Fruit fly (Drosophila melanogaster): Measurements from ENCODE around the gene Afti.

Gene Afti

dm6 chr3R:14369481-14370198, 43.2 kb upstream of the Afti start:
- TF ChIP-seq CG12768 (GFP tag; optimal IDR thresholded peaks at IDR 0.05), result no peak
- no peak for TF ChIP-seq CG1620 (GFP tag; optimal IDR thresholded peaks at IDR 0.05)
- no peak for TF ChIP-seq CG14711 (tag; optimal IDR thresholded peaks at IDR 0.05)
- TF ChIP-seq cic (GFP tag; optimal IDR thresholded peaks at IDR 0.05), result no peak
- TF ChIP-seq Crg-1 (GFP tag; optimal IDR thresholded peaks at IDR 0.05), result no peak
- no peak for TF ChIP-seq cnc (optimal IDR thresholded peaks at IDR 0.05)
- peak; percentile 6 for TF ChIP-seq Mnt (GFP tag; optimal IDR thresholded peaks at IDR 0.05)
- no peak for TF ChIP-seq Hr96 (GFP tag; optimal IDR thresholded peaks at IDR 0.05)
- TF ChIP-seq CG7101 (tag; optimal IDR thresholded peaks at IDR 0.05), result no peak
- no peak for TF ChIP-seq toe (GFP tag; optimal IDR thresholded peaks at IDR 0.05)
- TF ChIP-seq CG5204 (GFP tag; optimal IDR thresholded peaks at IDR 0.05), result no peak
- no peak for TF ChIP-seq CG11617 (GFP tag; optimal IDR thresholded peaks at IDR 0.05)
- TF ChIP-seq bab1 (GFP tag; optimal IDR thresholded peaks at IDR 0.05), result peak; percentile 42
- TF ChIP-seq kay (GFP tag; ENCODE audit: borderline replicate concordance), result peak; percentile 27
- peak; percentile 33 for TF ChIP-seq CG7045 (GFP tag; optimal IDR thresholded peaks at IDR 0.05)
- no peak for TF ChIP-seq ovo (GFP tag; optimal IDR thresholded peaks at IDR 0.05)
- no peak for TF ChIP-seq Clk (GFP tag; optimal IDR thresholded peaks at IDR 0.05)
- TF ChIP-seq tj (GFP tag; optimal IDR thresholded peaks at IDR 0.05), result peak; percentile 15
- no peak for TF ChIP-seq CG33017 (tag; optimal IDR thresholded peaks at IDR 0.05)
- TF ChIP-seq pad (GFP tag; optimal IDR thresholded peaks at IDR 0.05), result no peak

- TF ChIP-seq kay (GFP tag; ENCODE audit: borderline replicate concordance) (no peak), Crg-1 (GFP tag; optimal IDR thresholded peaks at IDR 0.05) (no peak), Mnt (GFP tag; optimal IDR thresholded peaks at IDR 0.05) (no peak), toe (GFP tag; optimal IDR thresholded peaks at IDR 0.05) (no peak), tj (GFP tag; optimal IDR thresholded peaks at IDR 0.05) (no peak), bab1 (GFP tag; optimal IDR thresholded peaks at IDR 0.05) (no peak), CG7101 (tag; optimal IDR thresholded peaks at IDR 0.05) (no peak)
Observed at dm6 chr3R:14366882-14367281, 40.4 kb upstream of the Afti start.

DNA sequence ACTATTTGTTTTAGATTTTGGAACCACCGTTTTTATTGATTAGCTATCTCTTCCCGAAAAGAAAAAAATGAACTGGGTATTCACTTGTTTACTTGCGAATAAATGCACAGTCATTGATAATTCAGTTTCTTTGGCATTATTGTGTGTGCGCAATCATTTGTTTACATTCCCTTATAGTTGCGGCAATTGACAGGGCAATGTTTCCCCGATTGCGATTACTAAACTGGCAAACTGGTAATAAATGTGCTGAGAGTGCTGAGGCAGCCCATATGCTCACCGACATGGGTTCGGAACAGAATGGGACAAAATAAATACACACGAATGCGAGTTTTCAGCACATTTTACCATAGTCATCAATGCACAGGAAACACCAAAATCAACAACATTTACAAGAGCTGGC, 39.4 kb upstream of the Afti start:
- TF ChIP-seq tj (GFP tag; optimal IDR thresholded peaks at IDR 0.05) (peak; percentile 96), CG14711 (tag; optimal IDR thresholded peaks at IDR 0.05) (no peak), Clk (GFP tag; optimal IDR thresholded peaks at IDR 0.05) (no peak), CG11617 (GFP tag; optimal IDR thresholded peaks at IDR 0.05) (no peak), Crg-1 (GFP tag; optimal IDR thresholded peaks at IDR 0.05) (no peak), toe (GFP tag; optimal IDR thresholded peaks at IDR 0.05) (no peak), Hr96 (GFP tag; optimal IDR thresholded peaks at IDR 0.05) (no peak), CG5204 (GFP tag; optimal IDR thresholded peaks at IDR 0.05) (no peak), cic (GFP tag; optimal IDR thresholded peaks at IDR 0.05) (peak; percentile 3), kay (GFP tag; ENCODE audit: borderline replicate concordance) (no peak), pad (GFP tag; optimal IDR thresholded peaks at IDR 0.05) (no peak), ovo (GFP tag; optimal IDR thresholded peaks at IDR 0.05) (no peak), CG1620 (GFP tag; optimal IDR thresholded peaks at IDR 0.05) (no peak), CG12768 (GFP tag; optimal IDR thresholded peaks at IDR 0.05) (peak; percentile 55), cnc (optimal IDR thresholded peaks at IDR 0.05) (peak in 1 of 2 experiments; percentile 92), bab1 (GFP tag; optimal IDR thresholded peaks at IDR 0.05) (peak; percentile 6), Mnt (GFP tag; optimal IDR thresholded peaks at IDR 0.05) (no peak), CG7101 (tag; optimal IDR thresholded peaks at IDR 0.05) (no peak), CG7045 (GFP tag; optimal IDR thresholded peaks at IDR 0.05) (no peak), CG33017 (tag; optimal IDR thresholded peaks at IDR 0.05) (no peak)

DNA sequence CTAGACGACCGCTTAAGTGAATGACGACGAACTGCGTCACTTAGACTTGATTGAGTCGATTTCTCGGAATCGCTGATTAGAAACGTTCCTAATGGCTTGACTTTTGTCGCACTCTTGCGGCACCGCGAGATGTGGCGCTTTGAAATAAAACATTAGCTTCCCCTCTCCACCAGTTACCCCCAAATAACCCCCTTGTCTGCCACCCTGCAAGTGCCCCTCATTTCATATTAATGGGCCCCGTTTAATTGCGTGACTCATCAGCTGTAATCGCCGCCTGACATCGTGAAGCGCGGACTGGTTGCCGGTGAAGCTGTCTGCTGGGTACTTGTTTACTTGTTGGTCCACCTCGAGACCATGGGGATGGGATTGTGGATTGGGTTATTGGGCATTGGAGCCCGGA, 37.7 kb upstream of the Afti start:
- TF ChIP-seq CG12768 (GFP tag; optimal IDR thresholded peaks at IDR 0.05) (peak; percentile 44), toe (GFP tag; optimal IDR thresholded peaks at IDR 0.05) (no peak), cic (GFP tag; optimal IDR thresholded peaks at IDR 0.05) (peak; percentile 19)

DNA sequence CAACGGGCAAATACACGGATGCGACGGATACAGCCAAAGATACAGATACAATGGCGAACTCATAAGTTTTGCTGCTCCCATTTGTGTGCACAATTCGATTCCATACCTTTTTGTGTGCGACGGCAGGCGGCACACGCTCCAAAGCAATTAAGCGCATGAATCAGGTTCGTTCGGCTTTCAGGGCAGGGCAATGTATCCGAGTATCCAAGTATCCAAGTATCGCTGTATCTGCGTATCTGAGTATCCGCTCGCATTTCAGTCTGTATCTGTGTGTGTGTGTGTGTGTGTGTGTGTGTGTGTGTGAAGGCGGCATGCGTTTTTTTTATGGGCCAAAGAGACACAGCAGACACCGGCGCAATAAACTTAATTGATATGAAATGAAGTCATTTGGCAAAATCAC, 36.7 kb upstream of the Afti start:
- no peak for TF ChIP-seq CG1620 (GFP tag; optimal IDR thresholded peaks at IDR 0.05)
- peak; percentile 57 for TF ChIP-seq tj (GFP tag; optimal IDR thresholded peaks at IDR 0.05)

- TF ChIP-seq toe (GFP tag; optimal IDR thresholded peaks at IDR 0.05) (peak; percentile 53), CG1620 (GFP tag; optimal IDR thresholded peaks at IDR 0.05) (no peak), Clk (GFP tag; optimal IDR thresholded peaks at IDR 0.05) (no peak), cic (GFP tag; optimal IDR thresholded peaks at IDR 0.05) (peak; percentile 63), pad (GFP tag; optimal IDR thresholded peaks at IDR 0.05) (peak; percentile 45), CG12768 (GFP tag; optimal IDR thresholded peaks at IDR 0.05) (peak; percentile 56), CG7101 (tag; optimal IDR thresholded peaks at IDR 0.05) (peak; percentile 43), CG33017 (tag; optimal IDR thresholded peaks at IDR 0.05) (peak; percentile 20), Mnt (GFP tag; optimal IDR thresholded peaks at IDR 0.05) (peak; percentile 75), CG5204 (GFP tag; optimal IDR thresholded peaks at IDR 0.05) (peak; percentile 42), tj (GFP tag; optimal IDR thresholded peaks at IDR 0.05) (peak; percentile 10), Hr96 (GFP tag; optimal IDR thresholded peaks at IDR 0.05) (peak; percentile 14), kay (GFP tag; ENCODE audit: borderline replicate concordance) (peak; percentile 83), CG11617 (GFP tag; optimal IDR thresholded peaks at IDR 0.05) (peak; percentile 53), bab1 (GFP tag; optimal IDR thresholded peaks at IDR 0.05) (peak; percentile 4), Crg-1 (GFP tag; optimal IDR thresholded peaks at IDR 0.05) (peak; percentile 78), CG7045 (GFP tag; optimal IDR thresholded peaks at IDR 0.05) (peak; percentile 55), CG14711 (tag; optimal IDR thresholded peaks at IDR 0.05) (no peak), cnc (optimal IDR thresholded peaks at IDR 0.05) (no peak), ovo (GFP tag; optimal IDR thresholded peaks at IDR 0.05) (peak; percentile 33)
Observed at dm6 chr3R:14361741-14362232, 35.3 kb upstream of the Afti start, which contains the start of gene Dnaaf5. TSS of gene Dnaaf5 (minus strand) at chr3R:14361786.

Measured in whole organism, adult.